Fruit fly (Drosophila melanogaster) whole organism, wandering third instar larva: ENCODE results near the gene CG42374.

ENCODE experiments used
- Abd-B ChIP-seq: fragments of >200 bp; optimal IDR thresholded peaks from 2 replicates; lab custom pipeline; 2017; ENCODE audit warnings: missing biosample characterization, missing genetic modification characterization
- CG32264 ChIP-seq: fragments of 200-800 bp; sonication (Bioruptor generic); optimal IDR thresholded peaks from 2 replicates; lab custom pipeline; 2016; ENCODE audit warnings: missing biosample characterization, missing genetic modification characterization
- CG9705 ChIP-seq: fragments of 200-800 bp; sonication (Bioruptor generic); optimal IDR thresholded peaks from 2 replicates; lab custom pipeline; 2018; ENCODE audit warnings: missing biosample characterization, mild to moderate bottlenecking, missing genetic modification characterization
- Dfd ChIP-seq: fragments of >200 bp; optimal IDR thresholded peaks from 2 replicates; lab custom pipeline; 2017; ENCODE audit warnings: missing biosample characterization, missing genetic modification characterization
- Dif ChIP-seq: fragments of 200-275, 200-300 bp; sonication (Bioruptor generic); optimal IDR thresholded peaks from 2 replicates; lab custom pipeline; 2018; ENCODE audit warnings: missing biosample characterization, missing genetic modification characterization; ENCODE audit not compliant: partially characterized antibody
- Hr83 ChIP-seq: fragments of 200-300 bp; sonication (Bioruptor generic); optimal IDR thresholded peaks from 2 replicates; lab custom pipeline; 2016; ENCODE audit warnings: missing biosample characterization, mild to moderate bottlenecking, missing genetic modification characterization, moderate library complexity; ENCODE audit not compliant: poor library complexity, severe bottlenecking
- Jra ChIP-seq: sonication (Bioruptor generic); optimal IDR thresholded peaks from 2 replicates; lab custom pipeline; 2016; ENCODE audit warnings: missing biosample characterization, missing genetic modification characterization
- Mio ChIP-seq: sonication (Bioruptor generic); optimal IDR thresholded peaks from 2 replicates; lab custom pipeline; 2016; ENCODE audit warnings: missing biosample characterization, missing genetic modification characterization
- N ChIP-seq: fragments of >200 bp; optimal IDR thresholded peaks from 2 replicates; lab custom pipeline; 2018; ENCODE audit warnings: missing biosample characterization, missing external identifiers, missing genetic modification characterization
- OdsH ChIP-seq: fragments of 200-800 bp; sonication (Bioruptor generic); optimal IDR thresholded peaks from 2 replicates; lab custom pipeline; 2016; ENCODE audit warnings: missing biosample characterization, mild to moderate bottlenecking, missing genetic modification characterization
- Rel ChIP-seq, 2 experiments: fragments of 200-800 bp; sonication (Bioruptor generic) in 1 of 2; optimal IDR thresholded peaks; 2 replicates in 1 of 2; 3 replicates in 1 of 2; lab custom pipeline; 2016 to 2019; ENCODE audit warnings: mild to moderate bottlenecking in 2 of 2, missing biosample characterization in 2 of 2, missing genetic modification characterization in 2 of 2, moderate library complexity in 1 of 2
- br ChIP-seq: fragments of 200-800 bp; sonication (Bioruptor generic); optimal IDR thresholded peaks from 2 replicates; lab custom pipeline; 2016; ENCODE audit warnings: missing biosample characterization, missing genetic modification characterization
- brk ChIP-seq: fragments of 200-800 bp; sonication (Bioruptor generic); optimal IDR thresholded peaks from 2 replicates; lab custom pipeline; 2016; ENCODE audit warnings: missing biosample characterization, mild to moderate bottlenecking, missing genetic modification characterization
- dmrt93B ChIP-seq: fragments of 200-800 bp; sonication (Bioruptor generic); optimal IDR thresholded peaks from 2 replicates; lab custom pipeline; 2018; ENCODE audit warnings: missing biosample characterization, mild to moderate bottlenecking, missing genetic modification characterization
- ey ChIP-seq: fragments of 200-800 bp; sonication (Bioruptor generic); optimal IDR thresholded peaks from 2 replicates; lab custom pipeline; 2016; ENCODE audit warnings: missing biosample characterization, missing genetic modification characterization
- foxo ChIP-seq, 2 experiments: fragments of 200-800 bp; sonication (Bioruptor generic); optimal IDR thresholded peaks; 2 replicates in 1 of 2; 3 replicates in 1 of 2; lab custom pipeline; 2016 to 2017; ENCODE audit warnings: missing biosample characterization in 2 of 2, missing genetic modification characterization in 2 of 2
- fru ChIP-seq: fragments of 200-800 bp; sonication (Bioruptor generic); optimal IDR thresholded peaks from 3 replicates; lab custom pipeline; 2016; ENCODE audit warnings: missing biosample characterization, mild to moderate bottlenecking, missing genetic modification characterization
- h ChIP-seq: fragments of 200-800 bp; sonication (Bioruptor generic); optimal IDR thresholded peaks from 3 replicates; lab custom pipeline; 2016; ENCODE audit warnings: missing biosample characterization, mild to moderate bottlenecking, missing genetic modification characterization
- jim ChIP-seq: fragments of 175-275, 200-325 bp; sonication (Bioruptor generic); optimal IDR thresholded peaks from 2 replicates; lab custom pipeline; 2016; ENCODE audit warnings: missing biosample characterization, mild to moderate bottlenecking, missing genetic modification characterization
- lola ChIP-seq: fragments of >200 bp; optimal IDR thresholded peaks from 2 replicates; lab custom pipeline; 2017; ENCODE audit warnings: missing biosample characterization, missing genetic modification characterization
- pan ChIP-seq: fragments of >200 bp; optimal IDR thresholded peaks from 2 replicates; lab custom pipeline; 2017
- psq ChIP-seq: fragments of 200-800 bp; sonication (Bioruptor generic); optimal IDR thresholded peaks from 3 replicates; lab custom pipeline; 2017; ENCODE audit warnings: missing biosample characterization, mild to moderate bottlenecking, missing genetic modification characterization, moderate library complexity
- rgr ChIP-seq: fragments of 200-800 bp; sonication (Bioruptor generic); optimal IDR thresholded peaks from 3 replicates; lab custom pipeline; 2016; ENCODE audit warnings: missing biosample characterization, mild to moderate bottlenecking, missing genetic modification characterization
- sage ChIP-seq: fragments of 200-800 bp; sonication (Bioruptor generic); optimal IDR thresholded peaks from 2 replicates; lab custom pipeline; 2016; ENCODE audit warnings: missing biosample characterization, mild to moderate bottlenecking, missing genetic modification characterization
- sv ChIP-seq: fragments of 200-800 bp; sonication (Bioruptor generic); optimal IDR thresholded peaks from 3 replicates; lab custom pipeline; 2016; ENCODE audit warnings: missing biosample characterization, missing genetic modification characterization
- tai ChIP-seq: sonication (Bioruptor generic); optimal IDR thresholded peaks from 2 replicates; lab custom pipeline; 2016; ENCODE audit warnings: missing biosample characterization, missing genetic modification characterization
- usp ChIP-seq: fragments of >200 bp; optimal IDR thresholded peaks from 2 replicates; lab custom pipeline; 2017; ENCODE audit warnings: missing biosample characterization, missing genetic modification characterization
- woc ChIP-seq: sonication (Bioruptor generic); optimal IDR thresholded peaks from 2 replicates; lab custom pipeline; 2016; ENCODE audit warnings: missing biosample characterization, mild to moderate bottlenecking, missing genetic modification characterization

The CG42374 gene

DNA sequence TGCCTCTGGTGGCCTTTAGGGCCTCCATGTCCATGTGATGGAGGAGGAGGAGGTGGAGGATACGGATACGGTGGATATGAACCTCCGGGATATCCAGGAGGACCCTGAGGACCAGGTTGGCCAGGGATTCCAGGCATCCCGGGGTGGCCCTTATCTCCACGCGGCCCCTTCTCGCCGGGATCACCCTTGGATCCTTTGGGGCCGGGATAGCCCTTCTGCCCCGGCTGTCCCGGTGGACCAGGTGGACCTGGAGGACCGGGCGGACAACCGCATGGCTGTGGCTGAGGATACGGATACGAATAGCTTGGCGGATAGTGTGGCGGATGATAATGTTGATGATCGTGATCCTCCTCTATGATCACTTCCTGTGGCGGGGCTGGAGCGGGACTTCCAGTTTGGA lies 16.7 kb downstream of the CG42374 start:
- TF ChIP-seq Dfd (GFP tag; lab: Kevin White, UChicago) (peak; percentile 98), lola (GFP tag; lab: Kevin White, UChicago) (no peak)

- no peak for TF ChIP-seq Jra (GFP tag; lab: Kevin White, UChicago)
- no peak for TF ChIP-seq ey (GFP tag; lab: Kevin White, UChicago)
- no peak for TF ChIP-seq OdsH
- no peak for TF ChIP-seq psq (GFP tag; lab: Kevin White, UChicago)
- no peak for TF ChIP-seq usp
- no peak for TF ChIP-seq Abd-B (GFP tag; lab: Kevin White, UChicago)
- TF ChIP-seq fru: no peak
- TF ChIP-seq brk: no peak
- TF ChIP-seq sv: no peak
- TF ChIP-seq Mio (GFP tag; lab: Kevin White, UChicago): no peak
- no peak for TF ChIP-seq CG32264 (GFP tag; lab: Kevin White, UChicago)
- TF ChIP-seq foxo (GFP tag; optimal IDR thresholded peaks at IDR 0.05; lab: Kevin White, UChicago): no peak
- no peak for TF ChIP-seq rgr (GFP tag; lab: Kevin White, UChicago)
- TF ChIP-seq Rel (GFP tag; optimal IDR thresholded peaks at IDR 0.05; lab: Kevin White, UChicago): no peak
- no peak for TF ChIP-seq Rel (tag; optimal IDR thresholded peaks at IDR 0.05; lab: Kevin White, UChicago)
- no peak for TF ChIP-seq N (GFP tag; lab: Kevin White, UChicago)
- no peak for TF ChIP-seq tai (GFP tag; lab: Kevin White, UChicago)
- TF ChIP-seq br (GFP tag; lab: Kevin White, UChicago): no peak
Measured at dm6 chr3L:19280700-19281099, 17.1 kb downstream of the CG42374 start, which contains the start of gene CG14089. Gene CG14089 (minus strand): TSS chr3L:19280800.

- TF ChIP-seq Dfd (GFP tag; lab: Kevin White, UChicago): no peak
- no peak for TF ChIP-seq usp
- TF ChIP-seq Rel (GFP tag; optimal IDR thresholded peaks at IDR 0.05; lab: Kevin White, UChicago): no peak
- TF ChIP-seq Rel (tag; optimal IDR thresholded peaks at IDR 0.05; lab: Kevin White, UChicago): peak; percentile 80
- TF ChIP-seq CG32264 (GFP tag; lab: Kevin White, UChicago): no peak
- no peak for TF ChIP-seq jim
- no peak for TF ChIP-seq dmrt93B (GFP tag; lab: Kevin White, UChicago)
Measured at dm6 chr3L:19288395-19288969, 24.9 kb downstream of the CG42374 start.

- TF ChIP-seq CG9705 (GFP tag; lab: Kevin White, UChicago): no peak
- no peak for TF ChIP-seq psq (GFP tag; lab: Kevin White, UChicago)
- TF ChIP-seq CG32264 (GFP tag; lab: Kevin White, UChicago): no peak
- TF ChIP-seq jim: no peak
- TF ChIP-seq OdsH: no peak
- TF ChIP-seq woc: no peak
- TF ChIP-seq fru: no peak
- no peak for TF ChIP-seq Jra (GFP tag; lab: Kevin White, UChicago)
Measured at dm6 chr3L:19289411-19289810, 25.8 kb downstream of the CG42374 start.

dm6 chr3L:19291465-19292413 lies 28.2 kb downstream of the CG42374 start:
- no peak for TF ChIP-seq brk
- TF ChIP-seq ey (GFP tag; lab: Kevin White, UChicago): no peak
- no peak for TF ChIP-seq pan (lab: Kevin White, UChicago)
- peak; percentile 7 for TF ChIP-seq Dif (GFP tag; lab: Kevin White, UChicago)
- TF ChIP-seq sage (GFP tag; lab: Kevin White, UChicago): peak; percentile 12
- no peak for TF ChIP-seq h
- TF ChIP-seq woc: no peak
- no peak for TF ChIP-seq fru
- no peak for TF ChIP-seq Rel (GFP tag; optimal IDR thresholded peaks at IDR 0.05; lab: Kevin White, UChicago)
- peak; percentile 73 for TF ChIP-seq Rel (tag; optimal IDR thresholded peaks at IDR 0.05; lab: Kevin White, UChicago)
- no peak for TF ChIP-seq Hr83 (GFP tag; lab: Kevin White, UChicago)
- no peak for TF ChIP-seq jim
- TF ChIP-seq rgr (GFP tag; lab: Kevin White, UChicago): no peak
- no peak for TF ChIP-seq OdsH
